Fruit fly (Drosophila melanogaster): ENCODE data around the gene CG5001.

CG5001 gene

DNA sequence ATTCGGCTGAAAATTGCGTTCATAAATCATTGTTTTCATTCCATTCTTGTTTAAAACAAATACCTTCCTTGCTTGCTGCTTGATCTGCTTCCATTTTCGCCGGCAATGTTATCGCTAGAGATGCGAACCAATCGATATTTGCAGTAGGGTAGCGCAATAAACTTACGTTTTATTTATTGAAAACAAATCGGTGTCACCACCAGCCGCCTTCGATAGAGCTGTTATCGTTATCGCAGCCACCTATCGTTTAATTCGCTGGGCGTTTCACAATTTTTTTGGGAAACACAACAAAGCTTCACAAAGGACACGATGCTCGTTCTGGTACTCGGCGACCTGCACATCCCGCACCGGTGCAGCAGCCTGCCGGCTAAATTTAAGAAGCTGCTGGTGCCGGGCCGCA is 35.0 kb upstream of the CG5001 start, which contains the start of the genes Tfb4 and Vps29 (continued):
- peak; percentile 99 for TF ChIP-seq CG34224 (GFP tag; IDR thresholded peaks at IDR 0.05; ENCODE audit: partially characterized antibody)
- no peak for TF ChIP-seq Tbp (GFP tag; optimal IDR thresholded peaks at IDR 0.05)
- peak; percentile 56 for TF ChIP-seq CG7786 (GFP tag; optimal IDR thresholded peaks at IDR 0.05)
- TF ChIP-seq gro (GFP tag; optimal IDR thresholded peaks at IDR 0.05): peak; percentile 18
- TF ChIP-seq row (GFP tag; IDR thresholded peaks at IDR 0.05): peak; percentile 65
- peak; percentile 49 for TF ChIP-seq Chrac-16 (GFP tag; optimal IDR thresholded peaks at IDR 0.05)
- peak; percentile 33 for TF ChIP-seq CG10267 (tag; optimal IDR thresholded peaks at IDR 0.05)
- TF ChIP-seq CG11398 (GFP tag; optimal IDR thresholded peaks at IDR 0.05): peak; percentile 25
- TF ChIP-seq Ravus (GFP tag; IDR thresholded peaks at IDR 0.05): no peak
- TF ChIP-seq lola (GFP tag; optimal IDR thresholded peaks at IDR 0.05): no peak
- TF ChIP-seq Pdp1 (GFP tag; optimal IDR thresholded peaks at IDR 0.05): peak; percentile 53 to 58
- TF ChIP-seq stwl (tag; optimal IDR thresholded peaks at IDR 0.05): peak; percentile 91
- no peak for TF ChIP-seq Nf-YA (GFP tag; IDR thresholded peaks at IDR 0.05)
- TF ChIP-seq kni (GFP tag; optimal IDR thresholded peaks at IDR 0.05): no peak
- TF ChIP-seq Atf-2 (GFP tag; optimal IDR thresholded peaks at IDR 0.05): no peak
- peak; percentile 62; the same call in 1 of the 2 replicates for TF ChIP-seq rib (GFP tag; IDR thresholded peaks at IDR 0.05)
- peak; percentile 97 for TF ChIP-seq Dref (GFP tag; IDR thresholded peaks at IDR 0.05)
- peak; percentile 28 to 73 for TF ChIP-seq dpn (GFP tag; optimal IDR thresholded peaks at IDR 0.05)
- TF ChIP-seq zfh2 (GFP tag; optimal IDR thresholded peaks at IDR 0.05): peak; percentile 84
- TF ChIP-seq CG2712 (tag; optimal IDR thresholded peaks at IDR 0.05): peak; percentile 49
- peak; percentile 46; the same call in 1 of the 2 replicates for TF ChIP-seq CG6272 (GFP tag; IDR thresholded peaks at IDR 0.05)
- TF ChIP-seq CG11695 (GFP tag; IDR thresholded peaks at IDR 0.05): 0 out of 3 replicates have a peak, but pooled peaks have one; percentile 12
- TF ChIP-seq CG12942 (GFP tag; optimal IDR thresholded peaks at IDR 0.05): peak; percentile 12
- peak; percentile 68 for TF ChIP-seq inv (GFP tag; IDR thresholded peaks at IDR 0.05; ENCODE audit: partially characterized antibody)
- peak; percentile 63 for TF ChIP-seq Antp (GFP tag; optimal IDR thresholded peaks at IDR 0.05)
- peak; percentile 51 for TF ChIP-seq CG30403 (GFP tag; optimal IDR thresholded peaks at IDR 0.05)
- no peak for TF ChIP-seq CG7556 (GFP tag; optimal IDR thresholded peaks at IDR 0.05)
- TF ChIP-seq HLH4C (GFP tag; IDR thresholded peaks at IDR 0.05; ENCODE audit: partially characterized antibody): peak; percentile 98
- TF ChIP-seq lov (optimal IDR thresholded peaks at IDR 0.05): no peak
- peak; percentile 66; the same call in 1 of the 3 replicates for TF ChIP-seq lov (GFP tag; IDR thresholded peaks at IDR 0.05)
- TF ChIP-seq Ada2b (GFP tag; IDR thresholded peaks at IDR 0.05): peak; percentile 47; the same call in 1 of the 2 replicates
- TF ChIP-seq CG10979 (tag; optimal IDR thresholded peaks at IDR 0.05): peak; percentile 35
- no peak for TF ChIP-seq aop (GFP tag; IDR thresholded peaks at IDR 0.05)
- peak; percentile 2 for TF ChIP-seq YL-1 (GFP tag; optimal IDR thresholded peaks at IDR 0.05)
- peak; percentile 94 for TF ChIP-seq Bgb (GFP tag; IDR thresholded peaks at IDR 0.05; ENCODE audit: partially characterized antibody)
- TF ChIP-seq prd (optimal IDR thresholded peaks at IDR 0.05): no peak
- TF ChIP-seq prd (GFP tag; IDR thresholded peaks at IDR 0.05): peak; percentile 31; the same call in 1 of the 3 replicates
- TF ChIP-seq BEAF-32 (GFP tag; optimal IDR thresholded peaks at IDR 0.05): peak; percentile 66
- TF ChIP-seq CG16813 (GFP tag; IDR thresholded peaks at IDR 0.05; ENCODE audit: partially characterized antibody): peak; percentile 90
- no peak for TF ChIP-seq dmrt99B (tag; optimal IDR thresholded peaks at IDR 0.05)
- TF ChIP-seq CG15696 (tag; optimal IDR thresholded peaks at IDR 0.05): no peak
- no peak for TF ChIP-seq CG1603 (tag; optimal IDR thresholded peaks at IDR 0.05)
- TF ChIP-seq Dbx (GFP tag; IDR thresholded peaks at IDR 0.05): peak; percentile 65; the same call in 2 of the 3 replicates
- TF ChIP-seq her (GFP tag; optimal IDR thresholded peaks at IDR 0.05): peak; percentile 75
- no peak for TF ChIP-seq fd64A (GFP tag; optimal IDR thresholded peaks at IDR 0.05)
- TF ChIP-seq mirr (GFP tag; optimal IDR thresholded peaks at IDR 0.05): no peak
- no peak for TF ChIP-seq en (GFP tag; optimal IDR thresholded peaks at IDR 0.05)
- no peak for TF ChIP-seq CG8765 (GFP tag; IDR thresholded peaks at IDR 0.05)
- TF ChIP-seq ATbp (GFP tag; optimal IDR thresholded peaks at IDR 0.05): no peak
- no peak for TF ChIP-seq CG3281 (GFP tag; optimal IDR thresholded peaks at IDR 0.05)

All from whole organism, embryonic.